Fruit fly (Drosophila melanogaster): ENCODE data around the gene CG32640.

Gene CG32640

dm6 chrX:13210429-13210828, 32.6 kb downstream of the CG32640 start:
- no peak for TF ChIP-seq h (GFP tag; optimal IDR thresholded peaks at IDR 0.05)

- peak; percentile 24 for TF ChIP-seq brk (GFP tag; optimal IDR thresholded peaks at IDR 0.05)
- TF ChIP-seq br (GFP tag; optimal IDR thresholded peaks at IDR 0.05) = no peak
- TF ChIP-seq CG32264 (GFP tag; optimal IDR thresholded peaks at IDR 0.05) = no peak
- TF ChIP-seq CrebA (GFP tag; optimal IDR thresholded peaks at IDR 0.05; ENCODE audit: borderline replicate concordance) = no peak
- peak; percentile 7 for TF ChIP-seq psq (GFP tag; optimal IDR thresholded peaks at IDR 0.05)
- no peak for TF ChIP-seq usp (GFP tag; optimal IDR thresholded peaks at IDR 0.05)
- no peak for TF ChIP-seq Jra (GFP tag; optimal IDR thresholded peaks at IDR 0.05)
- peak; percentile 60 for TF ChIP-seq Myc (optimal IDR thresholded peaks at IDR 0.05)
These were observed 33.7 kb downstream of the CG32640 start, which contains the start of gene sno for dm6 chrX:13211357-13212137. TSS of gene sno (minus strand) at chrX:13211674.

- TF ChIP-seq CG32264 (GFP tag; optimal IDR thresholded peaks at IDR 0.05) (no peak), rgr (GFP tag; optimal IDR thresholded peaks at IDR 0.05) (no peak), GATAd (GFP tag; optimal IDR thresholded peaks at IDR 0.05) (no peak), lola (GFP tag; optimal IDR thresholded peaks at IDR 0.05) (no peak), foxo (GFP tag; optimal IDR thresholded peaks at IDR 0.05) (no peak), Mio (GFP tag; optimal IDR thresholded peaks at IDR 0.05) (no peak), Rel (GFP tag; optimal IDR thresholded peaks at IDR 0.05) (no peak), Rel (tag; optimal IDR thresholded peaks at IDR 0.05) (no peak), dl (GFP tag; optimal IDR thresholded peaks at IDR 0.05; ENCODE audit: insufficient read depth in 1 of 2, partially characterized antibody in 2 of 2) (no peak)
These were observed 34.3 kb downstream of the CG32640 start, which contains the start of gene REG for dm6 chrX:13212138-13212481. TSS of gene REG (plus strand) at chrX:13212325.

dm6 chrX:13214056-13214455, 36.3 kb downstream of the CG32640 start:
- TF ChIP-seq CG32264 (GFP tag; optimal IDR thresholded peaks at IDR 0.05) (no peak), GATAd (GFP tag; optimal IDR thresholded peaks at IDR 0.05) (no peak), psq (GFP tag; optimal IDR thresholded peaks at IDR 0.05) (peak; percentile 4), br (GFP tag; optimal IDR thresholded peaks at IDR 0.05) (no peak), OdsH (GFP tag; optimal IDR thresholded peaks at IDR 0.05) (peak; percentile 32), h (GFP tag; optimal IDR thresholded peaks at IDR 0.05) (peak; percentile 43), Sp1 (GFP tag; optimal IDR thresholded peaks at IDR 0.05) (peak; percentile 19), foxo (GFP tag; optimal IDR thresholded peaks at IDR 0.05) (peak in 1 of 2 experiments; percentile 62), rgr (GFP tag; optimal IDR thresholded peaks at IDR 0.05) (peak; percentile 53), sage (GFP tag; optimal IDR thresholded peaks at IDR 0.05) (no peak), Hr83 (GFP tag; optimal IDR thresholded peaks at IDR 0.05; ENCODE audit: poor library complexity, severe bottlenecking) (no peak), dl (GFP tag; optimal IDR thresholded peaks at IDR 0.05; ENCODE audit: insufficient read depth in 1 of 2, partially characterized antibody in 2 of 2) (peak in 1 of 2 experiments; percentile 37), CrebA (GFP tag; optimal IDR thresholded peaks at IDR 0.05; ENCODE audit: borderline replicate concordance) (no peak), N (GFP tag; optimal IDR thresholded peaks at IDR 0.05) (no peak), Myc (optimal IDR thresholded peaks at IDR 0.05) (no peak), HLH106 (tag; optimal IDR thresholded peaks at IDR 0.05) (peak; percentile 24), Vsx2 (GFP tag; optimal IDR thresholded peaks at IDR 0.05; ENCODE audit: partially characterized antibody) (no peak), ey (GFP tag; optimal IDR thresholded peaks at IDR 0.05) (peak; percentile 53), Jra (GFP tag; optimal IDR thresholded peaks at IDR 0.05) (no peak), Dfd (GFP tag; optimal IDR thresholded peaks at IDR 0.05) (no peak), Hnf4 (GFP tag; optimal IDR thresholded peaks at IDR 0.05) (peak; percentile 46), brk (GFP tag; optimal IDR thresholded peaks at IDR 0.05) (no peak), tai (GFP tag; optimal IDR thresholded peaks at IDR 0.05) (no peak), Dif (GFP tag; optimal IDR thresholded peaks at IDR 0.05; ENCODE audit: partially characterized antibody) (peak; percentile 88), fru (GFP tag; optimal IDR thresholded peaks at IDR 0.05) (peak; percentile 65), sv (GFP tag; optimal IDR thresholded peaks at IDR 0.05) (peak; percentile 25), lola (GFP tag; optimal IDR thresholded peaks at IDR 0.05) (no peak), Rel (GFP tag; optimal IDR thresholded peaks at IDR 0.05) (no peak), Rel (tag; optimal IDR thresholded peaks at IDR 0.05) (no peak), pan (optimal IDR thresholded peaks at IDR 0.05) (no peak), Abd-B (GFP tag; optimal IDR thresholded peaks at IDR 0.05) (no peak), Mio (GFP tag; optimal IDR thresholded peaks at IDR 0.05) (no peak), woc (GFP tag; optimal IDR thresholded peaks at IDR 0.05) (peak; percentile 24)
